Worm (Caenorhabditis elegans) whole organism, L1 larva: ENCODE data around the gene F46B6.5.

Experiments used
- C34B4.2 ChIP-seq: sonication (generic microtip); optimal IDR thresholded peaks from 2 replicates; lab custom pipeline; 2017; ENCODE audit warnings: mild to moderate bottlenecking, missing genetic modification characterization, missing compliant biosample characterization
- aha-1 ChIP-seq: fragments of 150-350 bp; optimal IDR thresholded peaks from 2 replicates; lab custom pipeline; 2014; ENCODE audit warnings: missing biosample characterization, missing genetic modification characterization
- aly-2 ChIP-seq: fragments of 150-350 bp; optimal IDR thresholded peaks from 2 replicates; lab custom pipeline; 2014; ENCODE audit warnings: missing biosample characterization, missing genetic modification characterization
- ama-1 ChIP-seq: fragments of 150-350 bp; optimal IDR thresholded peaks from 2 replicates; lab custom pipeline; 2014
- ceh-63 ChIP-seq: fragments of 200-800 bp; sonication (Bioruptor generic); optimal IDR thresholded peaks from 2 replicates; lab custom pipeline; 2018; ENCODE audit warnings: mild to moderate bottlenecking, missing genetic modification characterization, missing compliant biosample characterization
- ceh-88 ChIP-seq: fragments of 200-800 bp; sonication (Bioruptor generic); IDR thresholded peaks from 2 replicates; pipeline ENCODE4 v1.3.6; 2022; ENCODE audit warnings: missing genetic modification characterization, missing compliant biosample characterization
- ceh-90 ChIP-seq: sonication (generic microtip); optimal IDR thresholded peaks from 2 replicates; lab custom pipeline; 2016; ENCODE audit warnings: missing genetic modification characterization, missing compliant biosample characterization
- ces-1 ChIP-seq: fragments of 150-350 bp; optimal IDR thresholded peaks from 2 replicates; lab custom pipeline; 2014; ENCODE audit warnings: missing biosample characterization, missing genetic modification reagents, missing genetic modification characterization
- dpl-1 ChIP-seq, 3 experiments: fragments of 150-350 bp in 2 of 3; sonication (generic microtip) in 1 of 3; optimal IDR thresholded peaks; 2 replicates each; lab custom pipeline; 2014 to 2017; ENCODE audit warnings: missing biosample characterization in 3 of 3, missing genetic modification characterization in 3 of 3, missing genetic modification reagents in 3 of 3
- dsc-1 ChIP-seq: sonication (generic microtip); optimal IDR thresholded peaks from 2 replicates; lab custom pipeline; 2016; ENCODE audit warnings: mild to moderate bottlenecking, missing genetic modification characterization, missing compliant biosample characterization
- efl-1 ChIP-seq, 4 experiments: fragments of 150-350 bp; optimal IDR thresholded peaks in 3 of 4; peaks in 1 of 4; 1 replicate in 1 of 4; 2 replicates in 3 of 4; lab custom pipeline; 2014; ENCODE audit warnings: missing biosample characterization in 2 of 4, missing genetic modification characterization in 2 of 4, missing genetic modification reagents in 2 of 4
- efl-3 ChIP-seq: fragments of 200-800 bp; sonication (Bioruptor generic); optimal IDR thresholded peaks from 2 replicates; lab custom pipeline; 2018; ENCODE audit warnings: mild to moderate bottlenecking, missing genetic modification characterization, missing compliant biosample characterization
- egl-13 ChIP-seq: sonication (generic microtip); optimal IDR thresholded peaks from 2 replicates; lab custom pipeline; 2016; ENCODE audit warnings: missing genotype, missing genetic modification reagents, missing genetic modification characterization, missing compliant biosample characterization
- elt-3 ChIP-seq, 6 experiments: fragments of 150-350 bp in 1 of 6; sonication (generic microtip); optimal IDR thresholded peaks; 2 replicates each; lab custom pipeline; 2017 to 2018; ENCODE audit warnings: missing biosample characterization in 6 of 6, missing genetic modification characterization in 6 of 6, inconsistent platforms in 1 of 6
- ets-5 ChIP-seq: fragments of 200-800 bp; sonication (Bioruptor generic); IDR thresholded peaks from 2 replicates; pipeline ENCODE4 v1.3.6; 2022; ENCODE audit warnings: missing genetic modification characterization, missing compliant biosample characterization
- fkh-4 ChIP-seq: sonication (generic microtip); optimal IDR thresholded peaks from 2 replicates; lab custom pipeline; 2016; ENCODE audit warnings: missing compliant biosample characterization, missing genetic modification characterization, borderline replicate concordance
- fos-1 ChIP-seq: fragments of 150-350 bp; optimal IDR thresholded peaks from 2 replicates; lab custom pipeline; 2014; ENCODE audit warnings: missing biosample characterization, missing genetic modification characterization
- grh-1 ChIP-seq: fragments of 200-800 bp; sonication (Bioruptor generic); IDR thresholded peaks from 2 replicates; pipeline ENCODE4 v1.3.6; 2022; ENCODE audit warnings: missing genetic modification reagents, missing genetic modification characterization, missing compliant biosample characterization
- hpl-2 ChIP-seq: fragments of 150-350 bp; optimal IDR thresholded peaks from 2 replicates; lab custom pipeline; 2014; ENCODE audit warnings: missing biosample characterization, missing genetic modification reagents, missing genetic modification characterization
- isw-1 ChIP-seq: fragments of 200-800 bp; sonication (Bioruptor generic); IDR thresholded peaks from 2 replicates; pipeline ENCODE4 v1.3.6; 2022; ENCODE audit warnings: missing genetic modification characterization, missing compliant biosample characterization
- lin-13 ChIP-seq: fragments of 150-350 bp; optimal IDR thresholded peaks from 2 replicates; lab custom pipeline; 2014; ENCODE audit warnings: missing biosample characterization, missing genetic modification reagents, missing genetic modification characterization
- lin-35 ChIP-seq, 2 experiments: fragments of 150-350 bp; optimal IDR thresholded peaks; 2 replicates each; lab custom pipeline; 2014; ENCODE audit warnings: missing biosample characterization in 2 of 2, missing genetic modification characterization in 2 of 2, missing genetic modification reagents in 2 of 2
- lin-39 ChIP-seq: fragments of 150-350 bp; optimal IDR thresholded peaks from 2 replicates; lab custom pipeline; 2014; ENCODE audit warnings: missing biosample characterization, missing genetic modification reagents, missing genetic modification characterization
- mdl-1 ChIP-seq, 2 experiments: fragments of 150-350 bp; optimal IDR thresholded peaks; 2 replicates each; lab custom pipeline; 2014 to 2017; ENCODE audit warnings: missing biosample characterization in 2 of 2, missing genetic modification characterization in 2 of 2, inconsistent platforms in 1 of 2
- nhr-12 ChIP-seq: sonication (generic microtip); optimal IDR thresholded peaks from 2 replicates; lab custom pipeline; 2017; ENCODE audit warnings: missing biosample characterization, missing genetic modification characterization
- nhr-19 ChIP-seq: fragments of 200-800 bp; sonication (Bioruptor generic); conservative IDR thresholded peaks from 2 replicates; pipeline ENCODE4 v1.3.6; 2022; ENCODE audit warnings: missing genetic modification characterization, missing compliant biosample characterization
- nhr-47 ChIP-seq: sonication (generic microtip); optimal IDR thresholded peaks from 2 replicates; lab custom pipeline; 2016; ENCODE audit warnings: mild to moderate bottlenecking, missing genetic modification characterization, moderate library complexity, missing compliant biosample characterization
- nhr-71 ChIP-seq: sonication (generic microtip); optimal IDR thresholded peaks from 2 replicates; lab custom pipeline; 2016; ENCODE audit warnings: mild to moderate bottlenecking, missing genetic modification characterization, moderate library complexity, missing compliant biosample characterization
- nhr-90 ChIP-seq: sonication (generic microtip); optimal IDR thresholded peaks from 2 replicates; lab custom pipeline; 2016; ENCODE audit warnings: mild to moderate bottlenecking, missing genetic modification characterization, missing compliant biosample characterization; ENCODE audit not compliant: poor library complexity
- rnt-1 ChIP-seq: sonication (generic microtip); optimal IDR thresholded peaks from 2 replicates; lab custom pipeline; 2016; ENCODE audit warnings: mild to moderate bottlenecking, missing genetic modification characterization, moderate library complexity, missing compliant biosample characterization
- skn-1 ChIP-seq: fragments of 150-350 bp; optimal IDR thresholded peaks from 2 replicates; lab custom pipeline; 2014; ENCODE audit warnings: missing biosample characterization, missing genetic modification characterization
- snu-23 ChIP-seq: sonication (generic microtip); optimal IDR thresholded peaks from 2 replicates; lab custom pipeline; 2016; ENCODE audit warnings: missing genetic modification characterization, missing compliant biosample characterization
- sptf-1 ChIP-seq: fragments of 150-350 bp; optimal IDR thresholded peaks from 2 replicates; lab custom pipeline; 2014; ENCODE audit warnings: missing biosample characterization, missing genetic modification characterization
- swsn-7 ChIP-seq: sonication (generic microtip); optimal IDR thresholded peaks from 2 replicates; lab custom pipeline; 2016; ENCODE audit warnings: missing genetic modification characterization, missing compliant biosample characterization
- tbx-2 ChIP-seq: sonication (generic microtip); optimal IDR thresholded peaks from 2 replicates; lab custom pipeline; 2016; ENCODE audit warnings: missing genetic modification characterization, missing compliant biosample characterization
- tlp-1 ChIP-seq: fragments of 150-350 bp; optimal IDR thresholded peaks from 2 replicates; lab custom pipeline; 2014; ENCODE audit warnings: missing biosample characterization, missing genetic modification characterization
- zip-4 ChIP-seq: fragments of 200-800 bp; sonication (Bioruptor generic); optimal IDR thresholded peaks from 2 replicates; lab custom pipeline; 2018; ENCODE audit warnings: mild to moderate bottlenecking, missing genetic modification characterization, moderate library complexity, missing compliant biosample characterization
- ztf-11 ChIP-seq, 2 experiments: sonication (generic microtip); optimal IDR thresholded peaks; 2 replicates each; lab custom pipeline; 2016 to 2017; ENCODE audit warnings: missing genetic modification characterization in 2 of 2, missing biosample characterization in 1 of 2, missing compliant biosample characterization in 1 of 2
- ztf-4 ChIP-seq: fragments of 150-350 bp; optimal IDR thresholded peaks from 2 replicates; lab custom pipeline; 2014; ENCODE audit warnings: missing biosample characterization, missing genetic modification characterization

Gene F46B6.5

DNA sequence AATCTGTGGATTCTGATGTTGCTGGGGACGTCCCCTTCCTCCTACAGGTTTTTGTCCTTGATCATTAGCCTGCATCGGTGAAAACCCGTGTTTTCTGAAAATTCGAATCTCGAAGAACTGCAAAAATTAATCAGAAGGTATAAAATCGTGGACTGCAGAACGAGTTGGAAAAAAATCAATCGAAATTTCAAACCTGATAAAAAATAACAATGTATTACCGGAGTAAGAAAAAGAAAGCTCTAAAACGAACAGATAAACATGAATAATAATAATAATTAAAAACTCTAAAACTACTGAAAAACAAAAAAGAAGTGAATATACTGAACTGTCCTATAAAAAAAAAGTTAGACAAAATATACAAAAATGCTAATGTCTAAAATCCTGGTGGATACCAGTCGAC lies at the start of gene F46B6.5:
Gene F46B6.5 (minus strand): TSS at position 101 of the 400 bp plus-strand sequence.
- TF ChIP-seq nhr-47 (tag; lab: Kevin White, UChicago) (no peak), C34B4.2 (tag; lab: Kevin White, UChicago) (no peak), ets-5 (GFP tag; lab: Robert Waterston, UW) (no peak), elt-3 (tag; optimal IDR thresholded peaks at IDR 0.05; lab: Kevin White, UChicago) (no peak), efl-3 (no peak), ceh-88 (GFP tag; lab: Robert Waterston, UW) (no peak), zip-4 (no peak), egl-13 (no peak), aha-1 (tag; lab: Kevin White, UChicago) (no peak), fkh-4 (no peak), fos-1 (tag; lab: Kevin White, UChicago) (no peak), rnt-1 (tag; lab: Kevin White, UChicago) (no peak), mdl-1 (tag; optimal IDR thresholded peaks at IDR 0.05; lab: Kevin White, UChicago) (no peak)

DNA sequence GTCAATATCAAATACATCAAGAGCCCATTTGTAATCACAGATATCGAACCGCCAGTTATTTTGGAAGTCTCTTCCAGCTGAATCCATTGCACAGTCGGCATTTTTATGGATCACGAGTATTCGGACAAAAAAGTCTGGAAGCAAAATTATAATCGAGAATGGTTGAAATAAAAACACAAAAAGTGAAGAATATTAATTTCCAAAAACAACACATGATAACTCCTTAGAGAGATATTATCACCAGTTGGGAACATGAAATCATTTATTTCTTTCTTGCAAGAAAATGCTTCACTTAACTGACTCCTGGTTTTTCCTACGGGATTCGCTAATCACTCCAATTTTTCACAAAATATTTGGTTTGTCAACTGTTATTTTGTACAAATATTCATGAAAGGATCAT lies 41.3 kb upstream of the F46B6.5 start, which contains the start of gene str-2:
Gene str-2 (minus strand): TSS at position 101 of the 400 bp plus-strand sequence.
- TF ChIP-seq nhr-90 (tag; lab: Kevin White, UChicago) (no peak), ama-1 (no peak), nhr-12 (tag; lab: Kevin White, UChicago) (no peak), isw-1 (no peak), ets-5 (GFP tag; lab: Robert Waterston, UW) (no peak), nhr-71 (tag; lab: Kevin White, UChicago) (no peak), dpl-1 (GFP tag; optimal IDR thresholded peaks at IDR 0.05; lab: Kevin White, UChicago) (no peak)

DNA sequence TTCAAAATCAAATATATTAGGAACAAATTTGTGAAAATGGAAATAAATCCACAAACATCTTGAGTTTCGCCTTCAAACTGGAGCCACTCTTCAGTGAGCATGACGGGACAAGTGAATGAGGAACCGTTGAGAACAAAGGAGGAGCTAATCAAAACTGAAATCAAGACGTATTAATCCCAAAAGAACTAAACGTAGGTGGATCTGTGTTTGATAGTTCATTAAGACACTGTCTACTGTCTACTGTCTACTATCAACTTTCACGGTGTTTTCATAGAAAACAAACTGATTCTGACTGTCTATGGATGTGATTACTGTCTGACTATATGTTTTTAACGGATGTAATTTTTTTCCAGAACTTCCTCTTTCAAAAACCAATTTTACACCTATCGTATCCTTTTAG lies 38.9 kb upstream of the F46B6.5 start, which contains the start of gene str-193:
Gene str-193 (minus strand): TSS at position 101 of the 400 bp plus-strand sequence.
- TF ChIP-seq lin-39 (tag; lab: Kevin White, UChicago) (no peak), swsn-7 (tag; lab: Kevin White, UChicago) (no peak), nhr-12 (tag; lab: Kevin White, UChicago) (no peak), tbx-2 (tag; lab: Kevin White, UChicago) (no peak)

DNA sequence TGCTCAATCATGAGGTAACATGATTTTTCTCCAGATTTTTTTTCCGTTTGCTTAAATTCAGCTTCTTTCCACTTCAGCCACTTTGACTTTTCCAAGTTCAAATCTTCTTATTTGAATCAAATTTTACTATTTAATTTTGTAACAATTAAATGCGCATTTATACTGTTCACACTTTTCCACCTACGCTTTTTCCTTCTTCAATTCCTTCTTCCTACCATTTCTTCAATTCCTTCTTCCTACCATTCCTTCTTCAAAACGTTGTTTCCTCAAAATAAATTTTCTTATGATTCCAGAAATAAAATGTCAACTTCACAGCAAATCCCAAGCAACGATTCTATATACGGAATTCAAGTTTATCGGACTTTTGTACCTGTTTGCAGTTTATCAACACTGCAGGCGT lies 33.5 kb upstream of the F46B6.5 start, which contains the start of gene sru-31:
Gene sru-31 (plus strand): TSS at position 301 of the 400 bp plus-strand sequence.
- no peak for TF ChIP-seq tbx-2 (tag; lab: Kevin White, UChicago)
- TF ChIP-seq grh-1 = no peak
- no peak for TF ChIP-seq efl-1 (optimal IDR thresholded peaks at IDR 0.05; lab: Kevin White, UChicago)
- peak in 1 of 2 experiments; percentile 58 for TF ChIP-seq efl-1 (GFP tag; optimal IDR thresholded peaks at IDR 0.05 in 1 of 2; lab: Kevin White, UChicago)

DNA sequence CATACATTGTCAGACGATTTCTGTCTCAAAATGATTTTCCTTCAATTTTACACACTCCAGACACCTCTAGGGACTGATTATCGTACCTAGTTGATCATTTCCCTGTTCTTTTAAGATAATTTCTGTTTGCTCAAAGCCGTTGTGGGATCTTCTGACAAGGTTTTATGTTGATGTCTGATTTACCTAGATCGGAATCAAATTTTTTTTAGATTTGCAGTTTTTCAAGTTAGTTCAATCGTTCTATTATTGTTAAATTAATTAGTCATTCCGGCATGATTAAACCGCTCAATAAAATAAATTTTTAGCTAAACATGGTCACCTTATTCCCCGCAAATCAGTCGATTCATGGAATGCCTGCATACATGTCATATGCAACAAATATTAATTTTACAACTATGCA lies 30.7 kb upstream of the F46B6.5 start, which contains the start of gene sru-30:
Gene sru-30 (plus strand): TSS at position 301 of the 400 bp plus-strand sequence.
- no peak for TF ChIP-seq ztf-11 (tag; optimal IDR thresholded peaks at IDR 0.05; lab: Kevin White, UChicago)
- TF ChIP-seq mdl-1 (tag; optimal IDR thresholded peaks at IDR 0.05; lab: Kevin White, UChicago) = no peak
- no peak for TF ChIP-seq fkh-4
- no peak for TF ChIP-seq nhr-12 (tag; lab: Kevin White, UChicago)
- TF ChIP-seq hpl-2 (GFP tag; lab: Kevin White, UChicago) = no peak
- TF ChIP-seq tlp-1 (tag; lab: Kevin White, UChicago) = no peak
- no peak for TF ChIP-seq nhr-19 (GFP tag; lab: Robert Waterston, UW)
- TF ChIP-seq sptf-1 (tag; lab: Kevin White, UChicago) = no peak
- TF ChIP-seq aha-1 (tag; lab: Kevin White, UChicago) = no peak
- TF ChIP-seq dsc-1 (tag; lab: Kevin White, UChicago) = no peak
- no peak for TF ChIP-seq lin-35 (GFP tag; optimal IDR thresholded peaks at IDR 0.05; lab: Kevin White, UChicago)

DNA sequence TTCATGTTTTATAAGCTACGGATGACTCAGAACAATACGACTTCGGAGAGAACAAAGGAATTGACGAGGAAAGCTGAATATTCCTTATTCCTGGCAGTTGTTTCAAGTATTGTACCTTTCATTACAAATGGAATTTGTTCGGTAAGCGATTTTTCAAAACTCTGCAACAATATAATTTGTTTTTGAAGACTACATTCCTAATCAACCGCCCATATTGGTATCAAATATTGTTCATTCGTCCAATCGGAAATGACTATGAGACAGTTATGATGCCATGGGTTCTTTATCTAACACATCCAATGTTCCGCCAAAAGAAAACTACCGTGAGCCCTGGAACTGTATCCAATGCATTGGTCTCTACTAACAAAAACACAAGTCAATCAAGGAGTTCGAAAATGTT lies 29.3 kb upstream of the F46B6.5 start:
- TF ChIP-seq dsc-1 (tag; lab: Kevin White, UChicago) = no peak
- no peak for TF ChIP-seq snu-23 (GFP tag; lab: Kevin White, UChicago)
- no peak for TF ChIP-seq ama-1
- TF ChIP-seq ces-1 (GFP tag; lab: Kevin White, UChicago) = no peak
- TF ChIP-seq ztf-4 (tag; lab: Kevin White, UChicago) = no peak
- no peak for TF ChIP-seq tlp-1 (tag; lab: Kevin White, UChicago)
- no peak for TF ChIP-seq nhr-19 (GFP tag; lab: Robert Waterston, UW)
- TF ChIP-seq lin-13 (GFP tag; lab: Kevin White, UChicago) = no peak
- no peak for TF ChIP-seq lin-35 (GFP tag; optimal IDR thresholded peaks at IDR 0.05; lab: Kevin White, UChicago)
- TF ChIP-seq fos-1 (tag; lab: Kevin White, UChicago) = no peak
- TF ChIP-seq ceh-90 (tag; lab: Kevin White, UChicago) = no peak
- TF ChIP-seq C34B4.2 (tag; lab: Kevin White, UChicago) = no peak
- TF ChIP-seq ceh-63 = no peak
- TF ChIP-seq skn-1 = no peak
- no peak for TF ChIP-seq efl-3
- no peak for TF ChIP-seq aha-1 (tag; lab: Kevin White, UChicago)
- TF ChIP-seq aly-2 (tag; lab: Kevin White, UChicago) = no peak
- no peak for TF ChIP-seq nhr-71 (tag; lab: Kevin White, UChicago)
- no peak for TF ChIP-seq dpl-1 (GFP tag; optimal IDR thresholded peaks at IDR 0.05; lab: Kevin White, UChicago)
- TF ChIP-seq lin-39 (tag; lab: Kevin White, UChicago) = no peak
